Fruit fly (Drosophila melanogaster) Kc167 (cell line): ENCODE results near the gene pes.

Experiments used
- Myc ChIP-seq: fragments of >200 bp; optimal IDR thresholded peaks from 2 replicates; lab custom pipeline; 2017; ENCODE audit warnings: missing external identifiers
- insv ChIP-seq: fragments of >200 bp; optimal IDR thresholded peaks from 3 replicates; lab custom pipeline; 2018; ENCODE audit warnings: missing external identifiers
- psq ChIP-seq: fragments of >200 bp; optimal IDR thresholded peaks from 2 replicates; lab custom pipeline; 2017; ENCODE audit warnings: missing external identifiers

dm6 chr2L:7956310-7957067, 37.5 kb downstream of the pes start:
- TF ChIP-seq psq (lab: Kevin White, UChicago), result no peak
- TF ChIP-seq Myc, result no peak
- TF ChIP-seq insv (lab: Kevin White, UChicago), result no peak
